Fruit fly (Drosophila melanogaster): ENCODE data around the gene Npc1a.

Gene Npc1a

dm6 chr2L:10220501-10221386, at the start of gene Npc1a, which contains the start of gene Prosalpha6 (continued):
- no peak for TF ChIP-seq tin (GFP tag; optimal IDR thresholded peaks at IDR 0.05)
- no peak for TF ChIP-seq CG42726 (GFP tag; IDR thresholded peaks at IDR 0.05; ENCODE audit: partially characterized antibody)
- no peak for TF ChIP-seq ems (GFP tag; optimal IDR thresholded peaks at IDR 0.05)
- TF ChIP-seq z (GFP tag; IDR thresholded peaks at IDR 0.05) = no peak
- TF ChIP-seq Fer2 (tag; optimal IDR thresholded peaks at IDR 0.05) = no peak
- TF ChIP-seq sqz (GFP tag; optimal IDR thresholded peaks at IDR 0.05) = no peak
- peak; percentile 33 for TF ChIP-seq Lhr (GFP tag; optimal IDR thresholded peaks at IDR 0.05)
- TF ChIP-seq BtbVII (GFP tag; optimal IDR thresholded peaks at IDR 0.05) = no peak
- TF ChIP-seq CG12299 (tag; optimal IDR thresholded peaks at IDR 0.05) = no peak
- no peak for TF ChIP-seq yki (optimal IDR thresholded peaks at IDR 0.05)
- TF ChIP-seq Sox100B (GFP tag; optimal IDR thresholded peaks at IDR 0.05) = no peak
- TF ChIP-seq dm (GFP tag; optimal IDR thresholded peaks at IDR 0.05) = no peak
- TF ChIP-seq gcm2 (GFP tag; optimal IDR thresholded peaks at IDR 0.05) = peak; percentile 1
- TF ChIP-seq maf-S (GFP tag; optimal IDR thresholded peaks at IDR 0.05) = no peak
- TF ChIP-seq CG17568 (GFP tag; optimal IDR thresholded peaks at IDR 0.05) = no peak
- TF ChIP-seq sug (tag; optimal IDR thresholded peaks at IDR 0.05) = peak; percentile 7
- TF ChIP-seq grn (GFP tag; optimal IDR thresholded peaks at IDR 0.05) = peak; percentile 14
- no peak for TF ChIP-seq CG4360 (GFP tag; IDR thresholded peaks at IDR 0.05)
- TF ChIP-seq vnd (GFP tag; IDR thresholded peaks at IDR 0.05; ENCODE audit: partially characterized antibody) = peak; percentile 59; the same call in 1 of the 3 replicates
- TF ChIP-seq bab2 (GFP tag; optimal IDR thresholded peaks at IDR 0.05) = no peak
- no peak for TF ChIP-seq sr (GFP tag; IDR thresholded peaks at IDR 0.05)
- peak; percentile 46 for TF ChIP-seq Sry-β (GFP tag; optimal IDR thresholded peaks at IDR 0.05)
- TF ChIP-seq bigmax (GFP tag; optimal IDR thresholded peaks at IDR 0.05) = no peak
- no peak for TF ChIP-seq CG2202 (tag; optimal IDR thresholded peaks at IDR 0.05)
- peak; percentile 77; the same call in 2 of the 3 replicates for TF ChIP-seq Opbp (GFP tag; IDR thresholded peaks at IDR 0.05; ENCODE audit: partially characterized antibody)
- no peak for TF ChIP-seq dimm (GFP tag; IDR thresholded peaks at IDR 0.05)
- TF ChIP-seq CkIIα-i1 (GFP tag; IDR thresholded peaks at IDR 0.05) = no peak
- no peak for TF ChIP-seq CTCF (GFP tag; optimal IDR thresholded peaks at IDR 0.05)
- no peak for TF ChIP-seq ewg (GFP tag; optimal IDR thresholded peaks at IDR 0.05)
- no peak for TF ChIP-seq CG18011 (GFP tag; optimal IDR thresholded peaks at IDR 0.05)
- TF ChIP-seq Hey (tag; optimal IDR thresholded peaks at IDR 0.05) = no peak
- TF ChIP-seq CG4820 (GFP tag; optimal IDR thresholded peaks at IDR 0.05) = peak; percentile 34
- peak; percentile 8 for TF ChIP-seq CG4424 (GFP tag; optimal IDR thresholded peaks at IDR 0.05)
- TF ChIP-seq her (GFP tag; optimal IDR thresholded peaks at IDR 0.05) = no peak
- no peak for TF ChIP-seq PHDP (tag; optimal IDR thresholded peaks at IDR 0.05)
- TF ChIP-seq danr (GFP tag; IDR thresholded peaks at IDR 0.05) = no peak
- TF ChIP-seq Dek (tag; optimal IDR thresholded peaks at IDR 0.05) = no peak
- TF ChIP-seq CG10654 (GFP tag; optimal IDR thresholded peaks at IDR 0.05) = no peak
- TF ChIP-seq CG2712 (tag; optimal IDR thresholded peaks at IDR 0.05) = peak; percentile 51
- peak; percentile 69 for TF ChIP-seq Scr (GFP tag; IDR thresholded peaks at IDR 0.05; ENCODE audit: partially characterized antibody)
- TF ChIP-seq run (tag; optimal IDR thresholded peaks at IDR 0.05) = no peak
- TF ChIP-seq CG5953 (GFP tag; IDR thresholded peaks at IDR 0.05) = no peak
- TF ChIP-seq CG4617 (GFP tag; optimal IDR thresholded peaks at IDR 0.05; ENCODE audit: borderline replicate concordance) = peak; percentile 11
- TF ChIP-seq CG6654 (GFP tag; optimal IDR thresholded peaks at IDR 0.05) = no peak
- TF ChIP-seq CG14667 (GFP tag; IDR thresholded peaks at IDR 0.05) = peak; percentile 82
- no peak for TF ChIP-seq Neu2 (GFP tag; optimal IDR thresholded peaks at IDR 0.05; ENCODE audit: borderline replicate concordance)
- TF ChIP-seq sna (GFP tag; IDR thresholded peaks at IDR 0.05; ENCODE audit: partially characterized antibody) = 0 out of 2 replicates have a peak, but pooled peaks have one; percentile 43
- TF ChIP-seq ro (GFP tag; IDR thresholded peaks at IDR 0.05) = no peak
- TF ChIP-seq CG10321 (GFP tag; IDR thresholded peaks at IDR 0.05) = no peak
- no peak for TF ChIP-seq eve (GFP tag; optimal IDR thresholded peaks at IDR 0.05)
